Fruit fly (Drosophila melanogaster): ENCODE measurements around the gene CG14689.

The CG14689 gene

DNA sequence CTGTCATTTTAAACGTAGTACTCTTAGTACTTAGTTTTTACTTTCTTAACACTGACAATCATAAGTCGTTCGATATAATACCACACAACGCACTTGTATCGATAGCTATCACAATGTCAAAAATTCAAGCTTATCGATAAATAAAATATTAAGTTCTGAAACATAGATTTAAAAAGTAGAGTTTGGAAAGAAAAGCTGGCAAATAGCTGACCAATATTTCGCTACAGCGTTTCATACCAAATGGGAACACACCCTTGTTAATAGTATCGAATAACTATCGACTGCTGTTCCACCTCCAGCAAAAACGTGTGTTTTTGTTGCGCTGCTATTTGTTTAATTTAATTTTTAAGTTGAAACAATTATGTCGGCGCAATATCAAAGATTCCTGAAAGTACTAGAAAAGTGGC lies 14.7 kb downstream of the CG14689 start, which contains the start of the genes pug, CG14683 and CG46459 (continued):
- TF ChIP-seq wdn (GFP tag; IDR thresholded peaks at IDR 0.05) = no peak
- TF ChIP-seq CG14710 (tag; optimal IDR thresholded peaks at IDR 0.05) = peak; percentile 64
- TF ChIP-seq CG15073 (GFP tag; optimal IDR thresholded peaks at IDR 0.05) = no peak
- no peak for TF ChIP-seq HLH3B (GFP tag; IDR thresholded peaks at IDR 0.05)
- TF ChIP-seq trh (GFP tag; optimal IDR thresholded peaks at IDR 0.05) = no peak
- 0 out of 2 replicates have a peak, but pooled peaks have one; percentile 6 for TF ChIP-seq sisA (GFP tag; IDR thresholded peaks at IDR 0.05)
- no peak for TF ChIP-seq CG11398 (GFP tag; optimal IDR thresholded peaks at IDR 0.05)
- no peak for TF ChIP-seq CG16779 (GFP tag; IDR thresholded peaks at IDR 0.05)
- TF ChIP-seq chm (GFP tag; IDR thresholded peaks at IDR 0.05) = no peak
- no peak for TF ChIP-seq CG31388 (GFP tag; optimal IDR thresholded peaks at IDR 0.05)
- peak; percentile 43 for TF ChIP-seq sd (tag; optimal IDR thresholded peaks at IDR 0.05)
- no peak for TF ChIP-seq CG12104 (GFP tag; optimal IDR thresholded peaks at IDR 0.05)
- TF ChIP-seq tgo (GFP tag; IDR thresholded peaks at IDR 0.05) = peak; percentile 23; the same call in 1 of the 3 replicates
- no peak for TF ChIP-seq CG11695 (GFP tag; IDR thresholded peaks at IDR 0.05)
- no peak for TF ChIP-seq CG2875 (GFP tag; optimal IDR thresholded peaks at IDR 0.05)
- TF ChIP-seq schlank (tag; optimal IDR thresholded peaks at IDR 0.05) = no peak
- no peak for TF ChIP-seq corto (GFP tag; optimal IDR thresholded peaks at IDR 0.05)
- TF ChIP-seq CG12942 (GFP tag; optimal IDR thresholded peaks at IDR 0.05) = peak; percentile 4
- peak; percentile 36 for TF ChIP-seq CG10654 (GFP tag; optimal IDR thresholded peaks at IDR 0.05)
- no peak for TF ChIP-seq H2.0 (GFP tag; IDR thresholded peaks at IDR 0.05)
- peak; percentile 57 for TF ChIP-seq slbo (GFP tag; IDR thresholded peaks at IDR 0.05)
- TF ChIP-seq kay (GFP tag; optimal IDR thresholded peaks at IDR 0.05) = peak; percentile 2
- no peak for TF ChIP-seq CG17385 (GFP tag; optimal IDR thresholded peaks at IDR 0.05)
- peak; percentile 73 for TF ChIP-seq dm (GFP tag; optimal IDR thresholded peaks at IDR 0.05)
- no peak for TF ChIP-seq CG10543 (GFP tag; optimal IDR thresholded peaks at IDR 0.05)
- peak; percentile 23 for TF ChIP-seq CG1603 (tag; optimal IDR thresholded peaks at IDR 0.05)
- no peak for TF ChIP-seq CG11085 (GFP tag; IDR thresholded peaks at IDR 0.05)
- no peak for TF ChIP-seq HmgD (GFP tag; optimal IDR thresholded peaks at IDR 0.05)
- peak; percentile 93 for TF ChIP-seq Myb (GFP tag; optimal IDR thresholded peaks at IDR 0.05)
- no peak for TF ChIP-seq Mes4 (GFP tag; optimal IDR thresholded peaks at IDR 0.05)
- TF ChIP-seq CG10321 (GFP tag; IDR thresholded peaks at IDR 0.05) = no peak
- no peak for TF ChIP-seq TFAM (GFP tag; optimal IDR thresholded peaks at IDR 0.05)
- no peak for TF ChIP-seq CG34376 (GFP tag; optimal IDR thresholded peaks at IDR 0.05)
- TF ChIP-seq E2f2 (GFP tag; IDR thresholded peaks at IDR 0.05) = peak; percentile 76
- TF ChIP-seq Taf1 (GFP tag; IDR thresholded peaks at IDR 0.05) = no peak
- TF ChIP-seq sr (GFP tag; IDR thresholded peaks at IDR 0.05) = no peak
- TF ChIP-seq CG10209 (GFP tag; optimal IDR thresholded peaks at IDR 0.05) = peak; percentile 20
- no peak for TF ChIP-seq ham (GFP tag; IDR thresholded peaks at IDR 0.05)
- no peak for TF ChIP-seq Nf-YB (GFP tag; optimal IDR thresholded peaks at IDR 0.05)
- TF ChIP-seq Nf-YA (GFP tag; IDR thresholded peaks at IDR 0.05) = no peak
- TF ChIP-seq lab (GFP tag; optimal IDR thresholded peaks at IDR 0.05) = peak; percentile 42
- TF ChIP-seq CG6791 (GFP tag; IDR thresholded peaks at IDR 0.05; ENCODE audit: partially characterized antibody) = peak; percentile 92
- no peak for TF ChIP-seq wek (GFP tag; optimal IDR thresholded peaks at IDR 0.05)
- no peak for TF ChIP-seq gcm2 (GFP tag; optimal IDR thresholded peaks at IDR 0.05)
- no peak for TF ChIP-seq Mrtf (GFP tag; IDR thresholded peaks at IDR 0.05)
- TF ChIP-seq CrebB (tag; optimal IDR thresholded peaks at IDR 0.05) = no peak
- TF ChIP-seq ara (GFP tag; IDR thresholded peaks at IDR 0.05) = no peak
- peak; percentile 98 for TF ChIP-seq CG2129 (GFP tag; IDR thresholded peaks at IDR 0.05; ENCODE audit: partially characterized antibody)
- TF ChIP-seq CG15011 (GFP tag; optimal IDR thresholded peaks at IDR 0.05) = no peak
- TF ChIP-seq CG12659 (GFP tag; optimal IDR thresholded peaks at IDR 0.05) = peak; percentile 23
- no peak for TF ChIP-seq zf30C (GFP tag; optimal IDR thresholded peaks at IDR 0.05)
- TF ChIP-seq CG11560 (tag; IDR thresholded peaks at IDR 0.05) = no peak
- TF ChIP-seq C15 (GFP tag; IDR thresholded peaks at IDR 0.05) = no peak

Data from whole organism, embryonic.